Fruit fly (Drosophila melanogaster) whole organism: ENCODE data around the gene kirre.

Source experiments
- EcR ChIP-seq, 2 experiments: fragments of >200 bp; optimal IDR thresholded peaks; 2 replicates each; lab custom pipeline; 2017; ENCODE audit warnings: missing biosample characterization in 2 of 2, missing genetic modification characterization in 2 of 2, missing genetic modification reagents in 2 of 2
- pan ChIP-seq: fragments of >200 bp; optimal IDR thresholded peaks from 2 replicates; lab custom pipeline; 2017
- psq ChIP-seq: fragments of >200 bp; optimal IDR thresholded peaks from 2 replicates; lab custom pipeline; 2017
- usp ChIP-seq: fragments of >200 bp; optimal IDR thresholded peaks from 2 replicates; lab custom pipeline; 2017; ENCODE audit warnings: missing biosample characterization, missing genetic modification characterization, mixed read lengths

- TF ChIP-seq psq (no peak), pan (lab: Kevin White, UChicago) (no peak), EcR (GFP tag; optimal IDR thresholded peaks at IDR 0.05; lab: Kevin White, UChicago) (no peak), usp (GFP tag; lab: Kevin White, UChicago) (no peak)
These were observed 401.9 kb downstream of the kirre start for dm6 chrX:3142090-3142489.
